Worm (Caenorhabditis elegans): ENCODE results near the gene osm-3.

DNA sequence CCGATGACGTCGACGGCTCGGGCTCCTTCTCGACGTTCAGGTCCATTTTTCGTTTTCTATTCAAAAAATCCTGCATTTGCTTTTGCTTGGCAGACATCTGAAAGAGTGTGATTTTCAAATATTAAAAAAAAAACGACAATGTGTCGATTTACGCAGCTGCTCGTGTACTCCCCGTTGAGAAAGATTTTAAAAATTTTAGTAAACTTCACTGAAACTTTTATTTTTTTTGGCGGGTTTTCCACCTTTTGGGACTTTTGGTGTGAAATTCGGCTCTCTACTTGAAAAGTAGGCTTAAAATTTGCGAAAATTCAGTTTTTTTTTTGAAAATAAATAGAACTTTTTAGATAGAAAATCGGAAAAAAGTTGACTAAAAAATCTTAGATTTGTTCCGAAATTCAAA, 6.2 kb upstream of the osm-3 start, which contains the start of gene M02B7.7:
- TF ChIP-seq K11D2.4 (GFP tag; IDR thresholded peaks at IDR 0.05) (no peak), chd-7 (tag; optimal IDR thresholded peaks at IDR 0.05) (no peak), dpl-1 (GFP tag; optimal IDR thresholded peaks at IDR 0.05) (no peak), unc-62 (GFP tag; optimal IDR thresholded peaks at IDR 0.05) (no peak), ZK185.1 (tag; optimal IDR thresholded peaks at IDR 0.05; ENCODE audit: poor library complexity, severe bottlenecking) (no peak), pha-4 (tag; optimal IDR thresholded peaks at IDR 0.05) (no peak), fkh-3 (tag; optimal IDR thresholded peaks at IDR 0.05) (no peak), him-1 (tag; optimal IDR thresholded peaks at IDR 0.05) (no peak), lir-1 (GFP tag; conservative IDR thresholded peaks at IDR 0.05) (no peak), atf-7 (tag; optimal IDR thresholded peaks at IDR 0.05) (no peak), lsy-27 (tag; optimal IDR thresholded peaks at IDR 0.05; ENCODE audit: borderline replicate concordance, insufficient read depth) (no peak), tbp1 (GFP tag; optimal IDR thresholded peaks at IDR 0.05) (no peak)

Measured in whole organism, young adult.